Worm (Caenorhabditis elegans): ENCODE results near the gene F56D5.6.
A peak's percentile ranks its signal among the peaks of the same experiment; 100 is the strongest.

Gene F56D5.6

DNA sequence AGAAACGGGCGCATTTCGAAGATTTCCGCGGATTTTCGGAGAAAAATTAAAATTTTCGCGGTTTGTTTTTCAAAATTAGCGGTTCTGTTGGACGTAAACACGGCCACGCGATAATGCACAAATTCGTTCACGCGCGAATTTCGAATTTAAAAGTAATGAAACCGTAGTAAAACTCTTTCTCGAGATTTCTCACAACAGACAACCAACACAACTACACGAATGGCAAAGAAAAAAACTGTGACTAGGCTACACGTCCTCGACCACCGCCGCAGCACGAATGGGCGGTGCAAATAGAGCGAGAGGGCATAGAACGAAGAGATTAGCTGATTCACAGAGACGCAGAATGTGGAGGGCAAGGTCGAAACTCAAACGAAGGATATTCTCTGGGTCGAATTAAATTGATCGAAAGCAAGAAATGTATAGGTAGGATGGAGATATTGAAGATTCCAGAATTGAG, 39.2 kb downstream of the F56D5.6 start, which contains the start of gene idh-1 (continued):
- no peak for TF ChIP-seq nfya-1 (tag; optimal IDR thresholded peaks at IDR 0.05; ENCODE audit: borderline replicate concordance, insufficient read depth)
- TF ChIP-seq dox-1 (GFP tag; IDR thresholded peaks at IDR 0.05) = peak; percentile 64; the same call in 1 of the 2 replicates
- 0 out of 2 replicates have a peak, but pooled peaks have one; percentile 55 for TF ChIP-seq madf-3 (GFP tag; IDR thresholded peaks at IDR 0.05)
- TF ChIP-seq ccch-3 (GFP tag; optimal IDR thresholded peaks at IDR 0.05) = no peak
- no peak for TF ChIP-seq cebp-2 (GFP tag; IDR thresholded peaks at IDR 0.05)
- TF ChIP-seq hlh-26 (GFP tag; conservative IDR thresholded peaks at IDR 0.05) = no peak
- TF ChIP-seq madf-6 (GFP tag; IDR thresholded peaks at IDR 0.05) = peak; percentile 92
- peak; percentile 38 for TF ChIP-seq attf-5 (GFP tag; optimal IDR thresholded peaks at IDR 0.05)
- 0 out of 2 replicates have a peak, but pooled peaks have one; percentile 19 for TF ChIP-seq rcor-1 (GFP tag; IDR thresholded peaks at IDR 0.05)
- no peak for TF ChIP-seq ekl-4 (GFP tag; IDR thresholded peaks at IDR 0.05)

DNA sequence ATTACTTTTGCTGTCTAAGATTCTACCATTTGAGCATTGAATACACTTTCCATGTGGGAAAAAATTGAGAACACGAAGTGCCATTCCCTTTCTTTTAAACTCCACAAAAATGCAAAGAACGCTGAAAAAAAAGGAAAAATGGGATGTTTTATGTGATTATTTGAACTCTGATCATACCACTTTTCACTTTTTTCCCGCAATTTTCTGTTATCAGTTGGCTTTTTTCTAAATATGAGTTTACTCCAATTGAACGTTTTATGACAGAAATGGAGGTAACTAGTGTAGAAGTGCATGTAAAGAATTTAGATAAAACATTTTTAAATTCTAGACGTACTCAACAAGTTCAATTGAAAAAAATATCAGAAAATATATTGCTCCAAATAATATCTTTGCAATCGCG, 39.7 kb downstream of the F56D5.6 start:
- TF ChIP-seq nhr-80 (tag; optimal IDR thresholded peaks at IDR 0.05) (peak; percentile 23), ZK185.1 (tag; optimal IDR thresholded peaks at IDR 0.05; ENCODE audit: poor library complexity, severe bottlenecking) (no peak)

DNA sequence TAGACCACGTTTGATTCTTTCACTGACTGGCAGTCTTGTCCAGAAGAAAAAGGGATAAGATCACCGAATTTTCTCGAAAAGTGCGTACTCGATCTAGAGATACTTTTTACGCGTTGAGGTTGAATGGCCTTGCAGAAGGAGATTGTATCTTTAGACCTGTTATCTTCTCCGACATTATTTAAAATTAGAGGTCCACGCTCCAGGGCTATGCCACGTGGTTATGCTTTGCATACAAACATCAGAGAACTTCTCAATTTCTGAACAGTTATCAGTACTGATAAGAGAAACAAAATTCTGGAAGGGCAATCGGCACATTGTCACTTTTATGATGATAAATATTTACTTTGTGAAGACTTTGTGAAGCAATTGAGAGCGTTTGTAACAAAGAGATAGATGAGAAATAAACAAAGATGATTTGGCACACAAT, 40.4 kb downstream of the F56D5.6 start:
- TF ChIP-seq athp-1 (tag; optimal IDR thresholded peaks at IDR 0.05) = peak; percentile 30
- TF ChIP-seq Y95B8A.8 (GFP tag; IDR thresholded peaks at IDR 0.05) = no peak
- TF ChIP-seq zim-3 (tag; optimal IDR thresholded peaks at IDR 0.05) = no peak
- no peak for TF ChIP-seq ztf-25 (GFP tag; IDR thresholded peaks at IDR 0.05)
- TF ChIP-seq madf-3 (GFP tag; IDR thresholded peaks at IDR 0.05) = 0 out of 2 replicates have a peak, but pooled peaks have one; percentile 21
- TF ChIP-seq nfyb-1 (GFP tag; IDR thresholded peaks at IDR 0.05) = peak; percentile 61
- peak; percentile 64 to 86 for TF ChIP-seq let-607 (tag; optimal IDR thresholded peaks at IDR 0.05)
- TF ChIP-seq somi-1 (GFP tag; optimal IDR thresholded peaks at IDR 0.05) = peak; percentile 63
- 0 out of 2 replicates have a peak, but pooled peaks have one; percentile 11 for TF ChIP-seq cebp-2 (GFP tag; IDR thresholded peaks at IDR 0.05)
- peak; percentile 47 for TF ChIP-seq ztf-22 (GFP tag; optimal IDR thresholded peaks at IDR 0.05)
- peak; percentile 30 for TF ChIP-seq snpc-3.4 (tag; optimal IDR thresholded peaks at IDR 0.05)
- peak; percentile 48 for TF ChIP-seq F22D6.2 (tag; optimal IDR thresholded peaks at IDR 0.05)
- TF ChIP-seq ets-4 (GFP tag; optimal IDR thresholded peaks at IDR 0.05) = peak; percentile 36
- TF ChIP-seq nhr-80 (tag; optimal IDR thresholded peaks at IDR 0.05) = peak; percentile 86
- no peak for TF ChIP-seq rec-8 (tag; optimal IDR thresholded peaks at IDR 0.05)
- TF ChIP-seq B0336.3 (GFP tag; IDR thresholded peaks at IDR 0.05) = peak; percentile 68
- TF ChIP-seq ama-1 (optimal IDR thresholded peaks at IDR 0.05) = peak; percentile 6
- no peak for TF ChIP-seq ama-1 (GFP tag; optimal IDR thresholded peaks at IDR 0.05)
- TF ChIP-seq ccch-3 (GFP tag; optimal IDR thresholded peaks at IDR 0.05) = no peak
- no peak for TF ChIP-seq C17E4.6 (GFP tag; IDR thresholded peaks at IDR 0.05)
- peak; percentile 81 for TF ChIP-seq ztf-26 (tag; optimal IDR thresholded peaks at IDR 0.05)
- no peak for TF ChIP-seq ceh-27 (GFP tag; optimal IDR thresholded peaks at IDR 0.05)
- TF ChIP-seq pbrm-1 (GFP tag; IDR thresholded peaks at IDR 0.05) = no peak
- 0 out of 2 replicates have a peak, but pooled peaks have one; percentile 17 for TF ChIP-seq mcd-1 (GFP tag; IDR thresholded peaks at IDR 0.05)
- no peak for TF ChIP-seq egl-18 (GFP tag; IDR thresholded peaks at IDR 0.05)
- no peak for TF ChIP-seq tbx-9 (tag; optimal IDR thresholded peaks at IDR 0.05; ENCODE audit: borderline replicate concordance)
- TF ChIP-seq C06A6.2 (GFP tag; conservative IDR thresholded peaks at IDR 0.05) = peak; percentile 38; the same call in 1 of the 2 replicates
- peak; percentile 44; the same call in 1 of the 2 replicates for TF ChIP-seq dox-1 (GFP tag; IDR thresholded peaks at IDR 0.05)
- TF ChIP-seq snpc-4 (GFP tag; optimal IDR thresholded peaks at IDR 0.05) = no peak
- peak; percentile 18 to 83 (median 55) for TF ChIP-seq snpc-4 (tag; optimal IDR thresholded peaks at IDR 0.05)
- no peak for TF ChIP-seq madf-6 (GFP tag; IDR thresholded peaks at IDR 0.05)
- TF ChIP-seq lin-40 (tag; optimal IDR thresholded peaks at IDR 0.05) = peak; percentile 72
- TF ChIP-seq unc-130 (GFP tag; optimal IDR thresholded peaks at IDR 0.05) = no peak
- no peak for TF ChIP-seq ZK185.1 (tag; optimal IDR thresholded peaks at IDR 0.05; ENCODE audit: poor library complexity, severe bottlenecking)
- no peak for TF ChIP-seq egl-44 (GFP tag; IDR thresholded peaks at IDR 0.05)
- TF ChIP-seq nhr-90 (tag; optimal IDR thresholded peaks at IDR 0.05) = peak; percentile 42
- 0 out of 2 replicates have a peak, but pooled peaks have one; percentile 20 for TF ChIP-seq lin-26 (GFP tag; IDR thresholded peaks at IDR 0.05)
- TF ChIP-seq madf-10 (tag; optimal IDR thresholded peaks at IDR 0.05) = peak; percentile 35

Data from whole organism, young adult.